Worm (Caenorhabditis elegans) whole organism, L2 larva: ENCODE measurements around the gene srb-16.

Source experiments
- R02D3.7 ChIP-seq: fragments of 150-350 bp; optimal IDR thresholded peaks from 2 replicates; lab custom pipeline; 2014; ENCODE audit warnings: missing biosample characterization, missing genetic modification characterization
- blmp-1 ChIP-seq: sonication (generic microtip); optimal IDR thresholded peaks from 2 replicates; lab custom pipeline; 2017; ENCODE audit warnings: missing genetic modification characterization, mild to moderate bottlenecking, missing compliant biosample characterization, antibody characterized with exemption, moderate library complexity; ENCODE audit not compliant: insufficient read depth
- crh-2 ChIP-seq: sonication (generic microtip); optimal IDR thresholded peaks from 2 replicates; lab custom pipeline; 2017; ENCODE audit warnings: missing biosample characterization, missing genetic modification characterization
- nhr-10 ChIP-seq: sonication (generic microtip); optimal IDR thresholded peaks from 2 replicates; lab custom pipeline; 2017; ENCODE audit warnings: missing biosample characterization, missing genetic modification characterization
- nhr-11 ChIP-seq: fragments of 150-350 bp; optimal IDR thresholded peaks from 2 replicates; lab custom pipeline; 2014; ENCODE audit warnings: missing biosample characterization, missing genetic modification characterization
- nhr-237 ChIP-seq: fragments of 150-350 bp; optimal IDR thresholded peaks from 2 replicates; lab custom pipeline; 2014; ENCODE audit warnings: missing biosample characterization, missing genetic modification characterization
- snpc-4 ChIP-seq: fragments of 150-350 bp; optimal IDR thresholded peaks from 2 replicates; lab custom pipeline; 2014; ENCODE audit warnings: missing biosample characterization, missing genetic modification characterization
- unc-62 ChIP-seq: fragments of 150-350 bp; optimal IDR thresholded peaks from 2 replicates; lab custom pipeline; 2014; ENCODE audit warnings: missing biosample characterization, missing genetic modification reagents, missing genetic modification characterization
- ztf-11 ChIP-seq: sonication (generic microtip); optimal IDR thresholded peaks from 2 replicates; lab custom pipeline; 2017; ENCODE audit warnings: missing biosample characterization, missing genetic modification characterization

- TF ChIP-seq nhr-11 (tag; lab: Kevin White, UChicago) = no peak
- TF ChIP-seq nhr-237 = no peak
- TF ChIP-seq crh-2 (tag; lab: Kevin White, UChicago) = no peak
- no peak for TF ChIP-seq nhr-10 (tag; lab: Kevin White, UChicago)
- no peak for TF ChIP-seq unc-62 (GFP tag; lab: Kevin White, UChicago)
- TF ChIP-seq R02D3.7 = no peak
- TF ChIP-seq ztf-11 (tag; lab: Kevin White, UChicago) = no peak
- no peak for TF ChIP-seq snpc-4 (tag; lab: Kevin White, UChicago)
- no peak for TF ChIP-seq blmp-1 (tag; lab: Kevin White, UChicago)
These were observed 27.2 kb upstream of the srb-16 start, which contains the start of gene C27D6.12 for ce11 chrII:5177902-5178301.
